Worm (Caenorhabditis elegans): ENCODE results near the gene sre-21.

- TF ChIP-seq him-1 (tag; optimal IDR thresholded peaks at IDR 0.05) (no peak), dao-5 (tag; optimal IDR thresholded peaks at IDR 0.05) (no peak)
Observed at ce11 chrV:17810053-17810452, 37.0 kb upstream of the sre-21 start, which contains the start of gene srh-296.

All from whole organism, L4/young adult.